Fruit fly (Drosophila melanogaster) whole organism, embryonic: ENCODE results near the gene pros.

Experiments
- C15 ChIP-seq: fragments of 200-800 bp; sonication (Bioruptor generic); IDR thresholded peaks from 3 replicates; pipeline ENCODE4 v1.3.6; 2022; ENCODE audit warnings: missing biosample characterization, missing genetic modification characterization
- CG10147 ChIP-seq: fragments of 200-800 bp; sonication (Bioruptor generic); optimal IDR thresholded peaks from 2 replicates; lab custom pipeline; 2019; ENCODE audit warnings: missing biosample characterization, mild to moderate bottlenecking, missing genetic modification characterization, moderate library complexity
- CG10462 ChIP-seq: fragments of 200-800 bp; sonication (Bioruptor generic); optimal IDR thresholded peaks from 2 replicates; lab custom pipeline; 2016; ENCODE audit warnings: missing biosample characterization, missing genetic modification characterization
- CG10654 ChIP-seq: fragments of 200-800 bp; sonication (Bioruptor generic); optimal IDR thresholded peaks from 2 replicates; lab custom pipeline; 2016; ENCODE audit warnings: missing biosample characterization, missing genetic modification characterization
- CG11696 ChIP-seq: fragments of 200-800 bp; sonication (Bioruptor generic); IDR thresholded peaks from 2 replicates; pipeline ENCODE4 v1.3.6; 2022; ENCODE audit warnings: missing biosample characterization, missing genetic modification characterization
- CG12155 ChIP-seq: fragments of 200-800 bp; sonication (Bioruptor generic); optimal IDR thresholded peaks from 3 replicates; lab custom pipeline; 2016; ENCODE audit warnings: missing biosample characterization, missing genetic modification characterization
- CG13775 ChIP-seq: fragments of 200-800 bp; sonication (Bioruptor generic); optimal IDR thresholded peaks from 3 replicates; lab custom pipeline; 2017; ENCODE audit warnings: missing biosample characterization, mild to moderate bottlenecking, missing genetic modification characterization
- CG14014 ChIP-seq: fragments of 200-800 bp; sonication (Bioruptor generic); IDR thresholded peaks from 2 replicates; pipeline ENCODE4 v1.3.6; 2022; ENCODE audit warnings: missing biosample characterization, missing genetic modification characterization
- CG1602 ChIP-seq: fragments of 200-800 bp; sonication (Bioruptor generic); optimal IDR thresholded peaks from 3 replicates; lab custom pipeline; 2016; ENCODE audit warnings: missing biosample characterization, missing genetic modification characterization
- CG16815 ChIP-seq: fragments of 200-800 bp; sonication (Bioruptor generic); optimal IDR thresholded peaks from 3 replicates; lab custom pipeline; 2017; ENCODE audit warnings: missing biosample characterization, mild to moderate bottlenecking, missing genetic modification characterization
- CG2199 ChIP-seq: fragments of 200-800 bp; sonication (Bioruptor generic); IDR thresholded peaks from 3 replicates; pipeline ENCODE4 v1.3.6; 2022; ENCODE audit warnings: missing biosample characterization, missing genetic modification characterization
- CG2875 ChIP-seq: fragments of 200-800 bp; sonication (Bioruptor generic); optimal IDR thresholded peaks from 2 replicates; lab custom pipeline; 2017; ENCODE audit warnings: missing biosample characterization, mild to moderate bottlenecking, missing genetic modification characterization, missing genetic modification reagents
- CG2889 ChIP-seq: fragments of 200-800 bp; sonication (Bioruptor generic); IDR thresholded peaks from 3 replicates; pipeline ENCODE4 v1.3.6; 2022; ENCODE audit warnings: missing biosample characterization, missing genetic modification characterization
- CG32532 ChIP-seq: fragments of 200-800 bp; sonication (Bioruptor generic); IDR thresholded peaks from 2 replicates; pipeline ENCODE4 v1.3.6; 2022; ENCODE audit warnings: missing biosample characterization, missing genetic modification characterization
- CG33557 ChIP-seq: fragments of 200-800 bp; sonication (Bioruptor generic); optimal IDR thresholded peaks from 2 replicates; lab custom pipeline; 2019; ENCODE audit warnings: missing biosample characterization, mild to moderate bottlenecking, missing genetic modification characterization, moderate library complexity
- CG3995 ChIP-seq: fragments of 200-800 bp; sonication (Bioruptor generic); optimal IDR thresholded peaks from 3 replicates; lab custom pipeline; 2016; ENCODE audit warnings: missing biosample characterization, missing genetic modification characterization
- CG4707 ChIP-seq: fragments of 200-800 bp; sonication (Bioruptor generic); optimal IDR thresholded peaks from 2 replicates; lab custom pipeline; 2018; ENCODE audit warnings: missing biosample characterization, mild to moderate bottlenecking, missing genetic modification characterization, moderate library complexity
- CG5953 ChIP-seq: fragments of 200-800 bp; sonication (Bioruptor generic); IDR thresholded peaks from 2 replicates; pipeline ENCODE4 v1.3.6; 2022; ENCODE audit warnings: missing biosample characterization, missing genetic modification characterization
- CG7786 ChIP-seq: fragments of 200-800 bp; sonication (Bioruptor generic); optimal IDR thresholded peaks from 2 replicates; lab custom pipeline; 2016; ENCODE audit warnings: missing biosample characterization, missing genetic modification characterization
- CG7839 ChIP-seq: fragments of 200-800 bp; sonication (Bioruptor generic); optimal IDR thresholded peaks from 3 replicates; lab custom pipeline; 2018; ENCODE audit warnings: missing biosample characterization, mild to moderate bottlenecking, missing genetic modification characterization, moderate library complexity
- CG8478 ChIP-seq: fragments of >200 bp; optimal IDR thresholded peaks from 2 replicates; lab custom pipeline; 2018
- CG9817 ChIP-seq: fragments of 200-800 bp; sonication (Bioruptor generic); optimal IDR thresholded peaks from 2 replicates; lab custom pipeline; 2018; ENCODE audit warnings: missing biosample characterization, mild to moderate bottlenecking, missing genetic modification characterization, moderate library complexity
- Chrac-16 ChIP-seq: fragments of 200-800 bp; sonication (Bioruptor generic); optimal IDR thresholded peaks from 3 replicates; lab custom pipeline; 2016; ENCODE audit warnings: missing biosample characterization, missing genetic modification characterization
- Dll ChIP-seq: fragments of 200-800 bp; sonication (Bioruptor generic); IDR thresholded peaks from 4 replicates; pipeline ENCODE4 v1.3.6; 2022; ENCODE audit warnings: missing biosample characterization, missing genetic modification characterization; ENCODE audit not compliant: partially characterized antibody
- ERR ChIP-seq: fragments of 200-800 bp; sonication (Bioruptor generic); optimal IDR thresholded peaks from 2 replicates; lab custom pipeline; 2016; ENCODE audit warnings: missing biosample characterization, missing genetic modification characterization
- Ets97D ChIP-seq: fragments of 200-800 bp; sonication (Bioruptor generic); optimal IDR thresholded peaks from 3 replicates; lab custom pipeline; 2016; ENCODE audit warnings: missing biosample characterization, missing genetic modification characterization
- Fer3 ChIP-seq: fragments of 200-800 bp; sonication (Bioruptor generic); optimal IDR thresholded peaks from 2 replicates; lab custom pipeline; 2018; ENCODE audit warnings: missing biosample characterization, mild to moderate bottlenecking, missing genetic modification characterization, moderate library complexity
- HHEX ChIP-seq: fragments of 200-800 bp; sonication (Bioruptor generic); optimal IDR thresholded peaks from 3 replicates; lab custom pipeline; 2017; ENCODE audit warnings: missing biosample characterization, mild to moderate bottlenecking, missing genetic modification characterization, missing genetic modification reagents
- Hmr ChIP-seq: fragments of 200-800 bp; sonication (Bioruptor generic); optimal IDR thresholded peaks from 3 replicates; lab custom pipeline; 2017; ENCODE audit warnings: mild to moderate bottlenecking, missing biosample characterization, missing genetic modification reagents, missing genetic modification characterization
- Oli ChIP-seq: fragments of 200-800 bp; sonication (Bioruptor generic); optimal IDR thresholded peaks from 2 replicates; lab custom pipeline; 2018; ENCODE audit warnings: missing biosample characterization, mild to moderate bottlenecking, missing genetic modification characterization, moderate library complexity
- Sox100B ChIP-seq: fragments of 200-800 bp; sonication (Bioruptor generic); optimal IDR thresholded peaks from 3 replicates; lab custom pipeline; 2018; ENCODE audit warnings: missing biosample characterization, mild to moderate bottlenecking, missing genetic modification characterization
- ac ChIP-seq: fragments of 200-800 bp; sonication (Bioruptor generic); optimal IDR thresholded peaks from 3 replicates; lab custom pipeline; 2017; ENCODE audit warnings: missing biosample characterization, mild to moderate bottlenecking, missing genetic modification characterization
- aop ChIP-seq: fragments of 200-800 bp; sonication (Bioruptor generic); IDR thresholded peaks from 2 replicates; pipeline ENCODE4 v1.3.6; 2022; ENCODE audit warnings: missing biosample characterization, missing genetic modification characterization
- bcd ChIP-seq: fragments of 200-800 bp; sonication (Bioruptor generic); optimal IDR thresholded peaks from 2 replicates; lab custom pipeline; 2017; ENCODE audit warnings: missing biosample characterization, mild to moderate bottlenecking, missing genetic modification characterization
- caup ChIP-seq: fragments of 200-800 bp; sonication (Bioruptor generic); optimal IDR thresholded peaks from 3 replicates; lab custom pipeline; 2017; ENCODE audit warnings: missing biosample characterization, mild to moderate bottlenecking, missing genetic modification characterization, moderate library complexity; ENCODE audit not compliant: severe bottlenecking
- cg ChIP-seq: fragments of 200-800 bp; sonication (Bioruptor generic); optimal IDR thresholded peaks from 3 replicates; lab custom pipeline; 2019; ENCODE audit warnings: missing biosample characterization, mild to moderate bottlenecking, missing genetic modification characterization, moderate library complexity
- croc ChIP-seq: fragments of 200-800 bp; sonication (Bioruptor generic); conservative IDR thresholded peaks from 3 replicates; pipeline ENCODE4 v1.3.6; 2022; ENCODE audit warnings: missing biosample characterization, missing genetic modification characterization
- dati ChIP-seq: fragments of 200-800 bp; sonication (Bioruptor generic); IDR thresholded peaks from 2 replicates; pipeline ENCODE4 v1.3.6; 2022; ENCODE audit warnings: missing biosample characterization, missing genetic modification characterization
- gfzf ChIP-seq: fragments of 200-800 bp; sonication (Bioruptor generic); optimal IDR thresholded peaks from 2 replicates; lab custom pipeline; 2016; ENCODE audit warnings: missing biosample characterization, mild to moderate bottlenecking, missing genetic modification characterization, moderate library complexity
- hth ChIP-seq: fragments of >200 bp; optimal IDR thresholded peaks from 2 replicates; lab custom pipeline; 2017; ENCODE audit warnings: inconsistent platforms
- ken ChIP-seq: fragments of 200-800 bp; sonication (Bioruptor generic); IDR thresholded peaks from 3 replicates; pipeline ENCODE4 v1.3.6; 2022; ENCODE audit warnings: missing biosample characterization, missing genetic modification characterization
- lab ChIP-seq: fragments of 200-800 bp; sonication (Bioruptor generic); optimal IDR thresholded peaks from 3 replicates; lab custom pipeline; 2017; ENCODE audit warnings: missing biosample characterization, missing genetic modification characterization, mild to moderate bottlenecking, moderate library complexity, missing genetic modification reagents
- otp ChIP-seq: fragments of 200-800 bp; sonication (Bioruptor generic); IDR thresholded peaks from 3 replicates; pipeline ENCODE4, ENCODE4 v1.3.6; 2022; ENCODE audit warnings: missing biosample characterization, missing genetic modification characterization
- pfk ChIP-seq: fragments of 200-800 bp; sonication (Bioruptor generic); optimal IDR thresholded peaks from 2 replicates; lab custom pipeline; 2018; ENCODE audit warnings: missing biosample characterization, mild to moderate bottlenecking, missing genetic modification characterization, moderate library complexity
- rib ChIP-seq: fragments of 200-800 bp; sonication (Bioruptor generic); IDR thresholded peaks from 2 replicates; pipeline ENCODE4 v1.3.6; 2022; ENCODE audit warnings: missing biosample characterization, missing genetic modification characterization
- schlank ChIP-seq: fragments of 200-800 bp; sonication (Bioruptor generic); optimal IDR thresholded peaks from 2 replicates; lab custom pipeline; 2018; ENCODE audit warnings: missing biosample characterization, mild to moderate bottlenecking, missing genetic modification characterization
- sim ChIP-seq: fragments of 200-800 bp; sonication (Bioruptor generic); IDR thresholded peaks from 2 replicates; pipeline ENCODE4 v1.3.6; 2022; ENCODE audit warnings: missing biosample characterization, missing genetic modification characterization
- sisA ChIP-seq: fragments of 200-800 bp; sonication (Bioruptor generic); IDR thresholded peaks from 2 replicates; pipeline ENCODE4 v1.3.6; 2022; ENCODE audit warnings: missing biosample characterization, missing genetic modification characterization
- sr ChIP-seq: fragments of 200-800 bp; sonication (Bioruptor generic); IDR thresholded peaks from 3 replicates; pipeline ENCODE4 v1.3.6; 2022; ENCODE audit warnings: missing biosample characterization, missing genetic modification characterization
- tio ChIP-seq: fragments of 200-800 bp; sonication (Bioruptor generic); optimal IDR thresholded peaks from 2 replicates; lab custom pipeline; 2017; ENCODE audit warnings: missing biosample characterization, missing genetic modification characterization, inconsistent platforms
- vnd ChIP-seq: fragments of 200-800 bp; sonication (Bioruptor generic); IDR thresholded peaks from 3 replicates; pipeline ENCODE4 v1.3.6; 2022; ENCODE audit warnings: missing biosample characterization, missing genetic modification characterization; ENCODE audit not compliant: partially characterized antibody
- wor ChIP-seq: fragments of 200-800 bp; sonication (Bioruptor generic); IDR thresholded peaks from 2 replicates; pipeline ENCODE4 v1.3.6; 2022; ENCODE audit warnings: missing biosample characterization, missing genetic modification characterization

Gene pros

dm6 chr3R:11338287-11338686 is 10.0 kb downstream of the pros start (continued):
- TF ChIP-seq CG7839 (tag; lab: Kevin White, UChicago) = no peak
- TF ChIP-seq CG10147 (GFP tag; lab: Kevin White, UChicago) = no peak
- no peak for TF ChIP-seq wor (GFP tag; lab: Robert Waterston, UW)
- peak; percentile 3 for TF ChIP-seq Hmr (GFP tag; lab: Kevin White, UChicago)
- TF ChIP-seq CG5953 (GFP tag; lab: Robert Waterston, UW) = peak; percentile 35; the same call in 1 of the 2 replicates
- no peak for TF ChIP-seq aop (GFP tag; lab: Robert Waterston, UW)
- TF ChIP-seq C15 (GFP tag; lab: Robert Waterston, UW) = 0 out of 3 replicates have a peak, but pooled peaks have one; percentile 45
- no peak for TF ChIP-seq rib (GFP tag; lab: Robert Waterston, UW)
- peak; percentile 8 for TF ChIP-seq CG9817
- TF ChIP-seq ken (GFP tag; lab: Robert Waterston, UW) = peak; percentile 56; the same call in 1 of the 3 replicates
- no peak for TF ChIP-seq CG16815 (GFP tag; lab: Kevin White, UChicago)
- TF ChIP-seq sr = 0 out of 3 replicates have a peak, but pooled peaks have one; percentile 20
- TF ChIP-seq CG8478 (lab: Kevin White, UChicago) = no peak
- TF ChIP-seq bcd = peak; percentile 32
- TF ChIP-seq CG2875 (GFP tag; lab: Kevin White, UChicago) = peak; percentile 54
- TF ChIP-seq sim (GFP tag; lab: Robert Waterston, UW) = no peak
- TF ChIP-seq Fer3 (tag; lab: Kevin White, UChicago) = no peak
- no peak for TF ChIP-seq Chrac-16
- no peak for TF ChIP-seq CG14014 (GFP tag; lab: Robert Waterston, UW)
- peak; percentile 29 for TF ChIP-seq Oli
- no peak for TF ChIP-seq CG12155
- no peak for TF ChIP-seq CG2889
- TF ChIP-seq CG11696 = 0 out of 2 replicates have a peak, but pooled peaks have one; percentile 21
- no peak for TF ChIP-seq vnd (GFP tag; lab: Robert Waterston, UW)
- peak; percentile 50 for TF ChIP-seq lab (GFP tag; lab: Kevin White, UChicago)
- TF ChIP-seq schlank (tag; lab: Kevin White, UChicago) = no peak
- no peak for TF ChIP-seq Dll (GFP tag; lab: Robert Waterston, UW)
- TF ChIP-seq CG4707 (GFP tag; lab: Kevin White, UChicago) = peak; percentile 32
- TF ChIP-seq hth (lab: Kevin White, UChicago) = no peak
- peak; percentile 95 for TF ChIP-seq Ets97D (GFP tag; lab: Kevin White, UChicago)
- TF ChIP-seq CG7786 (GFP tag; lab: Kevin White, UChicago) = no peak
- TF ChIP-seq cg (GFP tag; lab: Kevin White, UChicago) = no peak
- no peak for TF ChIP-seq gfzf (GFP tag; lab: Kevin White, UChicago)
- TF ChIP-seq croc (GFP tag; lab: Robert Waterston, UW) = no peak
- TF ChIP-seq sisA (GFP tag; lab: Robert Waterston, UW) = no peak
- TF ChIP-seq ac (GFP tag; lab: Kevin White, UChicago) = no peak
- no peak for TF ChIP-seq CG32532
- peak; percentile 27; the same call in 1 of the 2 replicates for TF ChIP-seq dati (GFP tag; lab: Robert Waterston, UW)
- no peak for TF ChIP-seq CG10462 (GFP tag; lab: Kevin White, UChicago)
- peak; percentile 19 for TF ChIP-seq Sox100B (GFP tag; lab: Kevin White, UChicago)
- TF ChIP-seq CG33557 (GFP tag; lab: Kevin White, UChicago) = no peak
- TF ChIP-seq CG10654 = no peak
- peak; percentile 32 for TF ChIP-seq caup (GFP tag; lab: Kevin White, UChicago)
- no peak for TF ChIP-seq CG1602 (GFP tag; lab: Kevin White, UChicago)
- TF ChIP-seq CG13775 = peak; percentile 21
- no peak for TF ChIP-seq CG3995 (GFP tag; lab: Kevin White, UChicago)
- TF ChIP-seq ERR (GFP tag; lab: Kevin White, UChicago) = no peak
- peak; percentile 18 for TF ChIP-seq HHEX
- peak; percentile 54; the same call in 1 of the 3 replicates for TF ChIP-seq otp
- no peak for TF ChIP-seq CG2199 (GFP tag; lab: Robert Waterston, UW)
- TF ChIP-seq tio (GFP tag; lab: Kevin White, UChicago) = no peak
- no peak for TF ChIP-seq pfk (GFP tag; lab: Kevin White, UChicago)
